Worm (Caenorhabditis elegans): ENCODE results near the gene coh-1.

- TF ChIP-seq nhr-28 (tag; optimal IDR thresholded peaks at IDR 0.05) (no peak), mep-1 (tag; optimal IDR thresholded peaks at IDR 0.05) (peak; percentile 92), snpc-4 (tag; optimal IDR thresholded peaks at IDR 0.05) (no peak), pha-4 (tag; optimal IDR thresholded peaks at IDR 0.05) (peak; percentile 62), elt-3 (tag; optimal IDR thresholded peaks at IDR 0.05) (no peak), unc-62 (GFP tag; optimal IDR thresholded peaks at IDR 0.05) (no peak), ztf-11 (tag; optimal IDR thresholded peaks at IDR 0.05) (no peak)
Measured at ce11 chrX:7500970-7501369, 26.2 kb upstream of the coh-1 start, which contains the start of gene uggt-1.

Data from whole organism, mixed stage, embryonic.